Worm (Caenorhabditis elegans) whole organism, L3 larva: Measurements from ENCODE around the gene fndc-1.
A peak's percentile ranks its signal among the peaks of the same experiment; 100 is the strongest.

Experiments
- R02D3.7 ChIP-seq: fragments of 150-350 bp; optimal IDR thresholded peaks from 2 replicates; lab custom pipeline; 2014; ENCODE audit warnings: missing biosample characterization, missing genetic modification characterization
- aly-2 ChIP-seq: fragments of 150-350 bp; optimal IDR thresholded peaks from 2 replicates; lab custom pipeline; 2014; ENCODE audit warnings: missing biosample characterization, missing genetic modification characterization
- ama-1 ChIP-seq: fragments of 150-350 bp; optimal IDR thresholded peaks from 2 replicates; lab custom pipeline; 2018
- ceh-16 ChIP-seq: sonication (generic microtip); optimal IDR thresholded peaks from 2 replicates; lab custom pipeline; 2017; ENCODE audit warnings: missing biosample characterization, missing genetic modification characterization
- ceh-28 ChIP-seq: fragments of 150-350 bp; optimal IDR thresholded peaks from 2 replicates; lab custom pipeline; 2014; ENCODE audit warnings: missing biosample characterization, missing genetic modification reagents, missing genetic modification characterization
- ceh-82 ChIP-seq: fragments of 150-350 bp; optimal IDR thresholded peaks from 2 replicates; lab custom pipeline; 2014; ENCODE audit warnings: missing biosample characterization, missing genetic modification characterization
- ceh-9 ChIP-seq: sonication (generic microtip); optimal IDR thresholded peaks from 2 replicates; lab custom pipeline; 2018; ENCODE audit warnings: missing biosample characterization, missing genetic modification characterization
- egl-27 ChIP-seq: sonication (generic microtip); optimal IDR thresholded peaks from 4 replicates; lab custom pipeline; 2017; ENCODE audit warnings: missing biosample characterization, missing genetic modification reagents, missing genetic modification characterization
- elt-1 ChIP-seq: fragments of 150-350 bp; optimal IDR thresholded peaks from 2 replicates; lab custom pipeline; 2014; ENCODE audit warnings: missing biosample characterization, missing genetic modification characterization
- elt-2 ChIP-seq: sonication (generic microtip); optimal IDR thresholded peaks from 2 replicates; lab custom pipeline; 2016; ENCODE audit warnings: missing genetic modification reagents, mild to moderate bottlenecking, missing genetic modification characterization, missing compliant biosample characterization
- elt-3 ChIP-seq, 3 experiments: fragments of 150-350 bp in 1 of 3; sonication (generic microtip) in 2 of 3; optimal IDR thresholded peaks; 2 replicates in 2 of 3; 4 replicates in 1 of 3; lab custom pipeline; 2014 to 2017; ENCODE audit warnings: missing biosample characterization in 3 of 3, missing genetic modification characterization in 3 of 3
- eor-1 ChIP-seq, 2 experiments: fragments of 150-350 bp; optimal IDR thresholded peaks; 2 replicates each; lab custom pipeline; 2014 to 2018; ENCODE audit warnings: missing biosample characterization in 2 of 2, missing genetic modification characterization in 2 of 2
- fkh-10 ChIP-seq: sonication (generic microtip); optimal IDR thresholded peaks from 2 replicates; lab custom pipeline; 2017; ENCODE audit warnings: missing biosample characterization, missing genetic modification reagents, missing genetic modification characterization
- fkh-2 ChIP-seq: fragments of 150-350 bp; optimal IDR thresholded peaks from 2 replicates; lab custom pipeline; 2014; ENCODE audit warnings: missing biosample characterization, missing genetic modification reagents, missing genetic modification characterization
- jun-1 ChIP-seq: fragments of 150-350 bp; optimal IDR thresholded peaks from 2 replicates; lab custom pipeline; 2014; ENCODE audit warnings: missing biosample characterization, missing genetic modification reagents, missing genetic modification characterization
- lin-15B ChIP-seq: fragments of 150-350 bp; optimal IDR thresholded peaks from 2 replicates; lab custom pipeline; 2014; ENCODE audit warnings: missing biosample characterization, missing genetic modification characterization
- lin-39 ChIP-seq: fragments of 150-350 bp; optimal IDR thresholded peaks from 2 replicates; lab custom pipeline; 2018; ENCODE audit warnings: missing biosample characterization, missing genetic modification reagents, missing genetic modification characterization
- lsy-12 ChIP-seq: sonication (generic microtip); optimal IDR thresholded peaks from 2 replicates; lab custom pipeline; 2016; ENCODE audit warnings: mild to moderate bottlenecking, missing genetic modification characterization, missing compliant biosample characterization
- mdl-1 ChIP-seq: fragments of 150-350 bp; optimal IDR thresholded peaks from 2 replicates; lab custom pipeline; 2014; ENCODE audit warnings: missing biosample characterization, missing genetic modification characterization
- mml-1 ChIP-seq: fragments of 150-350 bp; sonication (generic microtip); optimal IDR thresholded peaks from 3 replicates; lab custom pipeline; 2014; ENCODE audit warnings: missing biosample characterization, missing genetic modification characterization
- nfya-1 ChIP-seq: sonication (generic microtip); optimal IDR thresholded peaks from 2 replicates; lab custom pipeline; 2017; ENCODE audit warnings: missing genetic modification characterization, mild to moderate bottlenecking, missing compliant biosample characterization, antibody characterized with exemption, moderate library complexity; ENCODE audit not compliant: insufficient read depth
- nhr-12 ChIP-seq: fragments of 150-350 bp; optimal IDR thresholded peaks from 2 replicates; lab custom pipeline; 2014; ENCODE audit warnings: missing biosample characterization, missing genetic modification characterization
- nhr-23 ChIP-seq: fragments of 150-350 bp; optimal IDR thresholded peaks from 2 replicates; lab custom pipeline; 2014; ENCODE audit warnings: missing biosample characterization, missing genetic modification reagents, missing genetic modification characterization
- nhr-237 ChIP-seq: fragments of 150-350 bp; optimal IDR thresholded peaks from 2 replicates; lab custom pipeline; 2014; ENCODE audit warnings: missing biosample characterization, missing genetic modification characterization
- nhr-25 ChIP-seq: sonication (generic microtip); optimal IDR thresholded peaks from 2 replicates; lab custom pipeline; 2017; ENCODE audit warnings: missing biosample characterization, missing genetic modification characterization
- nhr-28 ChIP-seq: fragments of 150-350 bp; optimal IDR thresholded peaks from 2 replicates; lab custom pipeline; 2014; ENCODE audit warnings: missing biosample characterization, missing genetic modification characterization
- nhr-43 ChIP-seq: sonication (generic microtip); optimal IDR thresholded peaks from 2 replicates; lab custom pipeline; 2016; ENCODE audit warnings: mild to moderate bottlenecking, missing genetic modification characterization, missing compliant biosample characterization; ENCODE audit not compliant: poor library complexity, severe bottlenecking
- nhr-67 ChIP-seq: fragments of 150-350 bp; optimal IDR thresholded peaks from 2 replicates; lab custom pipeline; 2014; ENCODE audit warnings: missing biosample characterization, missing genetic modification characterization
- nhr-76 ChIP-seq: fragments of 150-350 bp; sonication (generic microtip); optimal IDR thresholded peaks from 5 replicates; lab custom pipeline; 2014; ENCODE audit warnings: missing biosample characterization, missing genetic modification characterization
- nhr-77 ChIP-seq: fragments of 150-350 bp; optimal IDR thresholded peaks from 2 replicates; lab custom pipeline; 2014; ENCODE audit warnings: missing biosample characterization, missing genetic modification characterization
- pqm-1 ChIP-seq: fragments of 150-350 bp; optimal IDR thresholded peaks from 2 replicates; lab custom pipeline; 2017; ENCODE audit warnings: missing biosample characterization, missing genetic modification characterization, inconsistent platforms
- sea-2 ChIP-seq: fragments of 150-350 bp; sonication (generic microtip); optimal IDR thresholded peaks from 4 replicates; lab custom pipeline; 2014; ENCODE audit warnings: missing biosample characterization, missing genetic modification reagents, missing genetic modification characterization
- skn-1 ChIP-seq: fragments of 150-350 bp; optimal IDR thresholded peaks from 2 replicates; lab custom pipeline; 2014; ENCODE audit warnings: missing biosample characterization, missing genetic modification characterization
- tbx-2 ChIP-seq: sonication (generic microtip); optimal IDR thresholded peaks from 2 replicates; lab custom pipeline; 2016; ENCODE audit warnings: mild to moderate bottlenecking, missing genetic modification characterization, missing compliant biosample characterization
- unc-39 ChIP-seq: sonication (generic microtip); optimal IDR thresholded peaks from 4 replicates; lab custom pipeline; 2017; ENCODE audit warnings: missing biosample characterization, missing genetic modification characterization
- unc-62 ChIP-seq: fragments of 150-350 bp; sonication (generic microtip); optimal IDR thresholded peaks from 4 replicates; lab custom pipeline; 2014; ENCODE audit warnings: missing biosample characterization, missing genetic modification reagents, missing genetic modification characterization
- zag-1 ChIP-seq: fragments of 150-350 bp; optimal IDR thresholded peaks from 2 replicates; lab custom pipeline; 2014; ENCODE audit warnings: missing biosample characterization, missing genetic modification characterization
- ztf-4 ChIP-seq: fragments of 150-350 bp; optimal IDR thresholded peaks from 2 replicates; lab custom pipeline; 2014; ENCODE audit warnings: missing biosample characterization, missing genetic modification characterization

The fndc-1 gene

ce11 chrII:11261173-11261572 is 24.0 kb upstream of the fndc-1 start, which contains the start of gene T05B9.1:
TSS of gene T05B9.1 (minus strand) at chrII:11261192.
- TF ChIP-seq nfya-1 (tag; lab: Kevin White, UChicago) = no peak
- no peak for TF ChIP-seq nhr-77 (tag; lab: Kevin White, UChicago)
- TF ChIP-seq fkh-10 (GFP tag; lab: Kevin White, UChicago) = no peak
- no peak for TF ChIP-seq pqm-1 (tag; lab: Kevin White, UChicago)
- TF ChIP-seq nhr-43 = no peak
- no peak for TF ChIP-seq jun-1 (tag; lab: Kevin White, UChicago)
- no peak for TF ChIP-seq nhr-67
- no peak for TF ChIP-seq skn-1 (tag; lab: Kevin White, UChicago)
- TF ChIP-seq unc-39 (tag; lab: Kevin White, UChicago) = no peak
- TF ChIP-seq egl-27 = no peak
- no peak for TF ChIP-seq lsy-12 (tag; lab: Kevin White, UChicago)
- no peak for TF ChIP-seq elt-1 (tag; lab: Kevin White, UChicago)
- TF ChIP-seq tbx-2 (tag; lab: Kevin White, UChicago) = no peak
- TF ChIP-seq fkh-2 = no peak
- TF ChIP-seq nhr-25 (tag; lab: Kevin White, UChicago) = no peak
- TF ChIP-seq zag-1 = no peak
- TF ChIP-seq, all 47 proteins: peak for 0

- TF ChIP-seq nhr-43 (no peak), aly-2 (tag; lab: Kevin White, UChicago) (no peak), nhr-76 (tag; lab: Kevin White, UChicago) (no peak), nhr-67 (no peak), tbx-2 (tag; lab: Kevin White, UChicago) (no peak), lin-15B (tag; lab: Kevin White, UChicago) (no peak), nhr-12 (tag; lab: Kevin White, UChicago) (no peak), nhr-237 (tag; lab: Kevin White, UChicago) (no peak), unc-62 (GFP tag; lab: Kevin White, UChicago) (no peak), ceh-9 (tag; lab: Kevin White, UChicago) (no peak)
Observed at ce11 chrII:11259766-11260165, 22.6 kb upstream of the fndc-1 start.

ce11 chrII:11255536-11255935 is 18.4 kb upstream of the fndc-1 start, which contains the start of gene T05B9.2:
TSS of gene T05B9.2 (plus strand) at chrII:11255836.
- no peak for TF ChIP-seq nhr-237 (tag; lab: Kevin White, UChicago)
- no peak for TF ChIP-seq lin-15B (tag; lab: Kevin White, UChicago)
- TF ChIP-seq tbx-2 (tag; lab: Kevin White, UChicago) = no peak
- no peak for TF ChIP-seq skn-1 (tag; lab: Kevin White, UChicago)
- no peak for TF ChIP-seq sea-2 (GFP tag; lab: Kevin White, UChicago)
- no peak for TF ChIP-seq egl-27
- no peak for TF ChIP-seq aly-2 (tag; lab: Kevin White, UChicago)
- TF ChIP-seq ztf-4 (tag; lab: Kevin White, UChicago) = no peak
- TF ChIP-seq ama-1 (lab: Kevin White, UChicago) = no peak

ce11 chrII:11247414-11247813 is 10.3 kb upstream of the fndc-1 start, which contains the start of gene T06D8.10:
TSS of gene T06D8.10 (minus strand) at chrII:11247514.
- TF ChIP-seq elt-2 (tag; lab: Kevin White, UChicago) (no peak), nhr-43 (peak; percentile 10), lin-15B (tag; lab: Kevin White, UChicago) (no peak), ceh-82 (tag; lab: Kevin White, UChicago) (no peak), nhr-25 (tag; lab: Kevin White, UChicago) (peak; percentile 81), mdl-1 (no peak), nhr-23 (no peak)

- TF ChIP-seq nhr-43 = no peak
- TF ChIP-seq nhr-12 (tag; lab: Kevin White, UChicago) = no peak
- TF ChIP-seq ceh-28 (tag; lab: Kevin White, UChicago) = no peak
- TF ChIP-seq nhr-25 (tag; lab: Kevin White, UChicago) = peak; percentile 29
- TF ChIP-seq, all 47 proteins: peak for 1
Observed at ce11 chrII:11246506-11246905, 9.4 kb upstream of the fndc-1 start.

- TF ChIP-seq skn-1 (tag; lab: Kevin White, UChicago) (no peak), mml-1 (tag; lab: Kevin White, UChicago) (no peak), ceh-16 (tag; lab: Kevin White, UChicago) (no peak), elt-1 (tag; lab: Kevin White, UChicago) (no peak), sea-2 (GFP tag; lab: Kevin White, UChicago) (no peak), eor-1 (tag; optimal IDR thresholded peaks at IDR 0.05; lab: Kevin White, UChicago) (no peak), pqm-1 (tag; lab: Kevin White, UChicago) (no peak), zag-1 (no peak), nhr-28 (tag; lab: Kevin White, UChicago) (no peak), nhr-12 (tag; lab: Kevin White, UChicago) (no peak), fkh-10 (GFP tag; lab: Kevin White, UChicago) (no peak), R02D3.7 (tag; lab: Kevin White, UChicago) (no peak), elt-3 (tag; optimal IDR thresholded peaks at IDR 0.05; lab: Kevin White, UChicago) (no peak), lin-39 (tag; lab: Kevin White, UChicago) (no peak)
Observed at ce11 chrII:11242918-11243317, 5.8 kb upstream of the fndc-1 start.
